Worm (Caenorhabditis elegans): Measurements from ENCODE around the gene ada-2.

DNA sequence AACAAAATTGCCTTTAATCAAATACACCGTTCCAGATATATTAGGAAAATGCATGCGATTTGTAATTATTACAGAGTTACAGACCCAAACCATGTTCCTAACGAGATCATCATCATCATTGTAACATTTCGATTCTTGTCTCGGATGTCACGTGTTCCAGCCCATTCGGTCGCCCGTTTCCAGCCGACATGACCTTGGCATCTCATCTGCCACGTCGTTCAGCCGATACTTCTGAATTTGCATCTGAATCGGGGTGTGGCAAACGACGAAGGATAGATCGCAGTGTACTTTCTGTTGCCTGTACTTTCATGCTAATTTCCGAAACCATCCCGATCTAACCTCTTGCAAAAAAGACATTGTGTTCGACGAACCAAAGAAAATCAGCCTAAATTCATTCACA lies 12.4 kb upstream of the ada-2 start:
- TF ChIP-seq lin-35 (GFP tag; optimal IDR thresholded peaks at IDR 0.05) (no peak), zip-4 (GFP tag; optimal IDR thresholded peaks at IDR 0.05) (no peak), ama-1 (optimal IDR thresholded peaks at IDR 0.05) (no peak), sptf-1 (tag; optimal IDR thresholded peaks at IDR 0.05) (no peak), ztf-11 (tag; optimal IDR thresholded peaks at IDR 0.05) (no peak), dpl-1 (GFP tag; optimal IDR thresholded peaks at IDR 0.05) (no peak), C04F5.9 (tag; optimal IDR thresholded peaks at IDR 0.05) (no peak)

Measured in whole organism, L1 larva.